Worm (Caenorhabditis elegans): ENCODE measurements around the gene cutl-12.
A peak's percentile ranks its signal among the peaks of the same experiment; 100 is the strongest.

Gene cutl-12

ce11 chrII:8627907-8628306, 6.4 kb downstream of the cutl-12 start:
- no peak for TF ChIP-seq sptf-2 (GFP tag; optimal IDR thresholded peaks at IDR 0.05)
- no peak for TF ChIP-seq F49E8.2 (tag; optimal IDR thresholded peaks at IDR 0.05; ENCODE audit: insufficient read depth)
- TF ChIP-seq somi-1 (GFP tag; optimal IDR thresholded peaks at IDR 0.05), result no peak
- TF ChIP-seq cebp-2 (GFP tag; IDR thresholded peaks at IDR 0.05), result no peak
- TF ChIP-seq lin-40 (tag; optimal IDR thresholded peaks at IDR 0.05), result no peak
- TF ChIP-seq aptf-3 (GFP tag; IDR thresholded peaks at IDR 0.05), result no peak
- TF ChIP-seq F55B11.4 (tag; optimal IDR thresholded peaks at IDR 0.05; ENCODE audit: borderline replicate concordance, insufficient read depth), result no peak
- no peak for TF ChIP-seq F22D6.2 (tag; optimal IDR thresholded peaks at IDR 0.05)
- TF ChIP-seq atf-7 (tag; optimal IDR thresholded peaks at IDR 0.05), result no peak
- TF ChIP-seq C17E4.6 (GFP tag; IDR thresholded peaks at IDR 0.05), result no peak
- no peak for TF ChIP-seq repo-1 (tag; optimal IDR thresholded peaks at IDR 0.05)
- TF ChIP-seq ztf-25 (GFP tag; IDR thresholded peaks at IDR 0.05), result no peak
- TF ChIP-seq tbp1 (GFP tag; optimal IDR thresholded peaks at IDR 0.05), result no peak

ce11 chrII:8626598-8626997, 7.7 kb downstream of the cutl-12 start:
- TF ChIP-seq dox-1 (GFP tag; IDR thresholded peaks at IDR 0.05) (no peak), F39B2.1 (GFP tag; IDR thresholded peaks at IDR 0.05) (no peak), ztf-18 (tag; optimal IDR thresholded peaks at IDR 0.05) (no peak), ceh-58 (GFP tag; IDR thresholded peaks at IDR 0.05) (no peak), ztf-3 (GFP tag; optimal IDR thresholded peaks at IDR 0.05) (no peak), repo-1 (tag; optimal IDR thresholded peaks at IDR 0.05) (no peak), hsf-1 (GFP tag; IDR thresholded peaks at IDR 0.05) (no peak), bed-1 (GFP tag; IDR thresholded peaks at IDR 0.05) (no peak), ceh-79 (tag; optimal IDR thresholded peaks at IDR 0.05) (no peak), nfya-1 (tag; optimal IDR thresholded peaks at IDR 0.05; ENCODE audit: borderline replicate concordance, insufficient read depth) (no peak), lin-26 (GFP tag; IDR thresholded peaks at IDR 0.05) (no peak), ztf-28 (GFP tag; IDR thresholded peaks at IDR 0.05) (no peak), attf-5 (GFP tag; optimal IDR thresholded peaks at IDR 0.05) (no peak), pha-4 (tag; optimal IDR thresholded peaks at IDR 0.05) (no peak), efl-1 (GFP tag; optimal IDR thresholded peaks at IDR 0.05) (no peak), unc-130 (GFP tag; optimal IDR thresholded peaks at IDR 0.05) (no peak), sdz-38 (tag; optimal IDR thresholded peaks at IDR 0.05) (no peak), F49E8.2 (tag; optimal IDR thresholded peaks at IDR 0.05; ENCODE audit: insufficient read depth) (no peak), lir-1 (GFP tag; conservative IDR thresholded peaks at IDR 0.05) (no peak)

- TF ChIP-seq ceh-40 (GFP tag; IDR thresholded peaks at IDR 0.05) (0 out of 2 replicates have a peak, but pooled peaks have one; percentile 4), ztf-22 (GFP tag; optimal IDR thresholded peaks at IDR 0.05) (peak; percentile 23), atf-7 (tag; optimal IDR thresholded peaks at IDR 0.05) (peak; percentile 25), hmg-1.2 (GFP tag; IDR thresholded peaks at IDR 0.05) (peak; percentile 16; the same call in 1 of the 2 replicates), snpc-1.3 (tag; optimal IDR thresholded peaks at IDR 0.05; ENCODE audit: insufficient read depth) (no peak), nhr-80 (tag; optimal IDR thresholded peaks at IDR 0.05) (peak; percentile 99), sptf-2 (GFP tag; optimal IDR thresholded peaks at IDR 0.05) (peak; percentile 99), nhr-120 (GFP tag; IDR thresholded peaks at IDR 0.05) (no peak), ets-4 (GFP tag; optimal IDR thresholded peaks at IDR 0.05) (peak; percentile 70)
Measured at ce11 chrII:8625163-8625562, 9.1 kb downstream of the cutl-12 start, which contains the start of gene sptf-2. Gene sptf-2, plus strand, starts transcription at chrII:8625459.

All from whole organism, young adult.